Fruit fly (Drosophila melanogaster): ENCODE measurements around the gene CG43169.

Gene CG43169

DNA sequence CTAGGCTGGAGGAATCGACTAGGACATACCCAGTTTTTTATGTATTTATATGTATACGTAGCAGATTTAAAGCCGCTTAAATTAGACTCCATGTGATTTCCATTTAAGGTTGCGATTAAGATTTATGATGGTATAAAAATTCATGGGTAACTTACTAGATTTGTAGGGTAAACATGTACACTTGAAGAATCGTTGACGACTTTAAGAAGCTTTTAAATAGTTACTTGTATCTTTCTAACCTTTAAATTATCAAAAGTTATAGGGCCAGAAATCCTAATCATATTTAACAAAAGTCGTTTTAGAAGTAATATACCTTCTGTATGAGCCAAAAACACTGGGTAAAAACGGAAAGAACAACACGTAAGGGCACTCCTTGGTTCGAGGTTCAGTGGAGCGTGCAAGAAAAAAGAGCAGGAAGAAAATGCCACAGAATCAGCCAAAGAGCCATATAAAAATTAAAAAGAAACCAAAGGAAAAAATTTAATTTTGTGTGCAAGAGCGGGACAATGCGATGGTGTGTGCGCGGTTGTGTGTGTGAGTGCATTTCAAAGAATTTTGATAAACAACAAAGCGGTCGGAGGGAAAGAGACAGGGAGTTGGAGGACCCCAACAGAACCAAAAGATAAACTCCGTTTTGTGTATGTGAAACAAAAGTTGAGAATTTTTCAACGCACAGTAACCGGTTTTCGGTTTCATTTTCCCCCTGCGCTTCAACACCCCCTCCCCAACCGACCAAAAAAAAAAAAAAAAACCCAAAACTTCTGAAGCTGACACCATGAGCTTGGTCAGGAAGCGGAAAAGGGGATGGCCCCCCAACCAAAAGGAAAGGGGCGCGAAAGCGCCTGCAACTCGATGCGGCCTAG is 48.6 kb downstream of the CG43169 start (continued):
- TF ChIP-seq lola (GFP tag; optimal IDR thresholded peaks at IDR 0.05) (peak in 1 of 3 experiments; percentile 63), Six4 (GFP tag; optimal IDR thresholded peaks at IDR 0.05) (no peak), CG17829 (tag; optimal IDR thresholded peaks at IDR 0.05) (peak; percentile 49), Xrp1 (GFP tag; IDR thresholded peaks at IDR 0.05) (peak; percentile 36; the same call in 1 of the 2 replicates), lilli (GFP tag; optimal IDR thresholded peaks at IDR 0.05) (no peak), CG4854 (GFP tag; optimal IDR thresholded peaks at IDR 0.05) (no peak), Scr (GFP tag; IDR thresholded peaks at IDR 0.05; ENCODE audit: partially characterized antibody) (no peak), pita (GFP tag; optimal IDR thresholded peaks at IDR 0.05) (no peak), otp (GFP tag; IDR thresholded peaks at IDR 0.05) (no peak), sug (tag; optimal IDR thresholded peaks at IDR 0.05) (no peak), tup (GFP tag; optimal IDR thresholded peaks at IDR 0.05) (no peak), trh (GFP tag; optimal IDR thresholded peaks at IDR 0.05) (no peak), Pdp1 (GFP tag; optimal IDR thresholded peaks at IDR 0.05) (peak in 1 of 2 experiments; percentile 4), sens (GFP tag) (peak; percentile 89), CG4424 (GFP tag; optimal IDR thresholded peaks at IDR 0.05) (peak; percentile 8), psq (GFP tag; optimal IDR thresholded peaks at IDR 0.05) (no peak), CG31388 (GFP tag; optimal IDR thresholded peaks at IDR 0.05) (no peak), CG9727 (GFP tag; optimal IDR thresholded peaks at IDR 0.05) (peak; percentile 64), Vsx1 (GFP tag; optimal IDR thresholded peaks at IDR 0.05) (no peak), CrebB (tag; optimal IDR thresholded peaks at IDR 0.05) (no peak), D19B (GFP tag; optimal IDR thresholded peaks at IDR 0.05) (peak; percentile 63), pzg (GFP tag; optimal IDR thresholded peaks at IDR 0.05) (no peak), Meics (GFP tag; optimal IDR thresholded peaks at IDR 0.05) (no peak), odd (GFP tag; optimal IDR thresholded peaks at IDR 0.05) (no peak), CG4820 (GFP tag; optimal IDR thresholded peaks at IDR 0.05) (peak; percentile 19), HLHmδ (GFP tag; optimal IDR thresholded peaks at IDR 0.05) (no peak), CoRest (tag; optimal IDR thresholded peaks at IDR 0.05) (no peak), CG7839 (tag; optimal IDR thresholded peaks at IDR 0.05) (peak; percentile 20), pan (optimal IDR thresholded peaks at IDR 0.05) (peak in 1 of 2 experiments; percentile 56), pan (GFP tag; optimal IDR thresholded peaks at IDR 0.05 in 1 of 2, IDR thresholded peaks at IDR 0.05 in 1 of 2) (no peak), pfk (GFP tag; optimal IDR thresholded peaks at IDR 0.05) (no peak), CG4707 (GFP tag; optimal IDR thresholded peaks at IDR 0.05) (no peak), CG7745 (tag; optimal IDR thresholded peaks at IDR 0.05) (peak; percentile 78), CG15696 (tag; optimal IDR thresholded peaks at IDR 0.05) (peak; percentile 61), CG8089 (GFP tag; optimal IDR thresholded peaks at IDR 0.05) (no peak), Sox100B (GFP tag; optimal IDR thresholded peaks at IDR 0.05) (no peak), dimm (GFP tag; IDR thresholded peaks at IDR 0.05) (no peak), cg (GFP tag; optimal IDR thresholded peaks at IDR 0.05) (peak; percentile 57), tap (tag; optimal IDR thresholded peaks at IDR 0.05) (no peak), CG33557 (GFP tag; optimal IDR thresholded peaks at IDR 0.05) (peak; percentile 8), CG30403 (GFP tag; optimal IDR thresholded peaks at IDR 0.05) (peak; percentile 3), ci (GFP tag; IDR thresholded peaks at IDR 0.05) (no peak), CG7786 (GFP tag; optimal IDR thresholded peaks at IDR 0.05) (no peak), D19A (tag; optimal IDR thresholded peaks at IDR 0.05) (peak; percentile 31), kni (GFP tag; optimal IDR thresholded peaks at IDR 0.05) (peak; percentile 59), CG10267 (tag; optimal IDR thresholded peaks at IDR 0.05) (peak; percentile 45), lmd (GFP tag; IDR thresholded peaks at IDR 0.05) (no peak), CG12391 (tag; optimal IDR thresholded peaks at IDR 0.05) (peak; percentile 42)

Data from whole organism, embryonic.